Fruit fly (Drosophila melanogaster): ENCODE results near the gene Sxl.

DNA sequence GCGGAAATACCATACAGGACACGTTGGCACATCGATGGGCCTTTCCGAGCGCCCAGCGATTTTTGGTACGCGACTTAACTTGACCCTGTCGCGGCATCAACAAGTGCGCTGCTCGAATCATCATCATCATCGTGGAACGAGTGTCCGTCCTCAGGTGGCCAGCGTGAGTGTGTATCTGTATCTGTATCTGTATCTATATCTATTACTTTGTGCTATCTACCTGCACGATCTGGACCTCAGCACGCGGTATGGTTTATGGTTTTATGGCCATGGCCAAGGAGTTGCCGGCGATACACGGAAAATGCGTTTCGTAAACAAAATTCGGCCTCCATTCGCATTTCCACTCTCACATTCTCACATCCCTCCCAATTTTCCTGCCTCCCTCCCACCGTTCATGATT, 60.8 kb downstream of the Sxl start:
- TF ChIP-seq CG5953 (GFP tag; IDR thresholded peaks at IDR 0.05) (no peak), B-H1 (GFP tag; IDR thresholded peaks at IDR 0.05) (no peak), CG9817 (tag; optimal IDR thresholded peaks at IDR 0.05) (no peak), Sin3A (optimal IDR thresholded peaks at IDR 0.05) (no peak), CG42726 (GFP tag; IDR thresholded peaks at IDR 0.05; ENCODE audit: partially characterized antibody) (no peak), ham (GFP tag; IDR thresholded peaks at IDR 0.05) (no peak), HHEX (GFP tag; optimal IDR thresholded peaks at IDR 0.05) (no peak), CG4404 (GFP tag; IDR thresholded peaks at IDR 0.05) (no peak)
